Fruit fly (Drosophila melanogaster): ENCODE data around the gene HemK1.

DNA sequence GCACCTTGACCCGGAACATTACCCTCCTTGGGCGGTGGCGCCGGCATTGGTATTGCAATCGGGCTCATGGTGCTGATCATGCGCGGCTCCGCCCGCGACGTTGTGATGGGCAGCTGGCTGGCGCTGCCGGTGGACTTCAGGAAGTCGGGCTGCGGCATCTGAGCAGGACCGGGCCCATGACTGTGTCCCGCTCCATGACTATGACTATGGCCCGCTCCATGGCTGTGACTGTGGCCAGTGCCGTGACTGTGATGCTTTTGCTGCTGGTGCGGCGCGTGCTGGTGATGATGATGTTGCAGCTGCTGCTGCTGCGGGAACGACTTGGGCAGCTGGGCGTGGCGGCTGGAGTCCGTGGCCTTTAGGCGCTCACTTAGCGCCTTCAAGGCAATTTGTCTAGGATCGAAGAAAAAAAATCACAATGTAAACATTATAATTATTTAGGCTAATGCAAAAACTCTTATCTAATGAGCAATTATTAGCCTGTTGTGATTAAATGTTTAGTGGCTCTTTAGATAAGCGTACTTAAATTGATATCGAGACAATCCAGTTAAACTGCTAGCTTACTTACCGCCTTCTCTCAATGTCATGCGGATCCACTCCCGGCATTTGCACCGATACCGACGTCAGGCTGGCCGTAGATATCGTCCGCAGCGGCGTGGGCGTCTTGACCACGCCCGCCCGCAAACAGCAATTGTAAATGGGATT is 7.5 kb upstream of the HemK1 start:
- TF ChIP-seq CG10669 (GFP tag; optimal IDR thresholded peaks at IDR 0.05) (no peak), CG4318 (GFP tag; optimal IDR thresholded peaks at IDR 0.05) (no peak), CG31627 (GFP tag; optimal IDR thresholded peaks at IDR 0.05) (no peak), topi (GFP tag; optimal IDR thresholded peaks at IDR 0.05) (no peak), vri (GFP tag; optimal IDR thresholded peaks at IDR 0.05) (no peak), svp (GFP tag) (no peak), OdsH (GFP tag; optimal IDR thresholded peaks at IDR 0.05) (no peak), esn (GFP tag; optimal IDR thresholded peaks at IDR 0.05) (no peak), Sox15 (GFP tag; optimal IDR thresholded peaks at IDR 0.05) (no peak), Sox102F (GFP tag; optimal IDR thresholded peaks at IDR 0.05) (no peak), Hr39 (GFP tag; optimal IDR thresholded peaks at IDR 0.05) (no peak), Eip75B (GFP tag; optimal IDR thresholded peaks at IDR 0.05) (no peak), CG6808 (GFP tag; optimal IDR thresholded peaks at IDR 0.05) (no peak), Ets96B (tag; optimal IDR thresholded peaks at IDR 0.05) (no peak)
